Fruit fly (Drosophila melanogaster) whole organism, adult: ENCODE results near the gene Irc.

Source experiments
- CG12768 ChIP-seq: fragments of 200-800 bp; sonication (Bioruptor generic); optimal IDR thresholded peaks from 2 replicates; lab custom pipeline; 2017; ENCODE audit warnings: missing biosample characterization, missing genetic modification characterization, mild to moderate bottlenecking, moderate library complexity, missing genetic modification reagents
- CG5204 ChIP-seq: fragments of 200-800 bp; sonication (Bioruptor generic); optimal IDR thresholded peaks from 2 replicates; lab custom pipeline; 2016; ENCODE audit warnings: missing biosample characterization, missing genetic modification characterization
- Hr96 ChIP-seq: fragments of 200-800 bp; sonication (Bioruptor generic); optimal IDR thresholded peaks from 2 replicates; lab custom pipeline; 2016; ENCODE audit warnings: missing biosample characterization, missing genetic modification characterization
- bab1 ChIP-seq: fragments of 200-800 bp; sonication (Bioruptor generic); optimal IDR thresholded peaks from 3 replicates; lab custom pipeline; 2019; ENCODE audit warnings: missing biosample characterization, mild to moderate bottlenecking, missing genetic modification characterization, moderate library complexity
- cnc ChIP-seq, 2 experiments: fragments of >200 bp; optimal IDR thresholded peaks; 2 replicates each; lab custom pipeline; 2017
- toe ChIP-seq: fragments of 200-800 bp; sonication (Bioruptor generic); optimal IDR thresholded peaks from 2 replicates; lab custom pipeline; 2016; ENCODE audit warnings: missing biosample characterization, missing genetic modification characterization

- TF ChIP-seq Hr96 (no peak), CG12768 (GFP tag; lab: Kevin White, UChicago) (no peak), cnc (optimal IDR thresholded peaks at IDR 0.05; lab: Kevin White, UChicago) (no peak), toe (GFP tag; lab: Kevin White, UChicago) (no peak), bab1 (GFP tag; lab: Kevin White, UChicago) (no peak), CG5204 (GFP tag; lab: Kevin White, UChicago) (no peak)
Observed at dm6 chr3R:16984221-16984620, 18.5 kb upstream of the Irc start.
